Worm (Caenorhabditis elegans): ENCODE results near the gene T23F2.2.

ce11 chrX:5467820-5468270 lies 37.2 kb downstream of the T23F2.2 start, which contains the start of gene dpyd-1:
- TF ChIP-seq ama-1 (optimal IDR thresholded peaks at IDR 0.05) (no peak), nhr-11 (tag; optimal IDR thresholded peaks at IDR 0.05) (no peak), pha-2 (tag; optimal IDR thresholded peaks at IDR 0.05) (no peak), ceh-6 (GFP tag; optimal IDR thresholded peaks at IDR 0.05) (no peak)

Data from whole organism, late embryonic.